Fruit fly (Drosophila melanogaster): ENCODE measurements around the gene CG31624.

Gene CG31624

DNA sequence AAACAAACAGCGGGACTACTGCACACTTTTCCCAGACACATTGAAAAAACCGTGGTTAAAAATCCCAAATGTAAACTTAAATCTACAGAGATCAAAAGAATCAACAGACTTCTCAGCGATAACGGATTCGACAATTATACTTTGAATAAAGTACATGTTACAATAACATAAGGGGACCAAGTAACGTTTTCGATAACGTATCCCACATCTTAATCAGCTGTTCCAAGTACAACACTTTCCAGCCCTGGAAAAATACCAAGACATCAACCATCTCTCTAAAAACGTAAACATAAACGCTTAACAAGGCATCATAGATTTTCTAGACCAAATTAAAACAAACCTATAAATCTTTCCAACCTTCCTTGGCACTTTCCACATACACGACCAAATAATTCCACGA, 46.3 kb downstream of the CG31624 start:
- TF ChIP-seq pros (GFP tag; optimal IDR thresholded peaks at IDR 0.05), result peak; percentile 61
- no peak for TF ChIP-seq CG3838 (GFP tag; optimal IDR thresholded peaks at IDR 0.05)
- no peak for TF ChIP-seq CG2199 (GFP tag; IDR thresholded peaks at IDR 0.05)
- TF ChIP-seq az2 (GFP tag; optimal IDR thresholded peaks at IDR 0.05), result no peak
- TF ChIP-seq CG13287 (GFP tag; IDR thresholded peaks at IDR 0.05; ENCODE audit: partially characterized antibody), result peak; percentile 62
- no peak for TF ChIP-seq CG13296 (GFP tag; optimal IDR thresholded peaks at IDR 0.05)
- no peak for TF ChIP-seq tup (GFP tag; optimal IDR thresholded peaks at IDR 0.05)
- peak; percentile 26 for TF ChIP-seq CG30020 (tag; optimal IDR thresholded peaks at IDR 0.05)
- TF ChIP-seq br (optimal IDR thresholded peaks at IDR 0.05), result no peak
- TF ChIP-seq CG8924 (tag; optimal IDR thresholded peaks at IDR 0.05), result no peak
- TF ChIP-seq pum (GFP tag; optimal IDR thresholded peaks at IDR 0.05), result no peak
- peak; percentile 25 for TF ChIP-seq CG12659 (GFP tag; optimal IDR thresholded peaks at IDR 0.05)
- TF ChIP-seq CG9727 (GFP tag; optimal IDR thresholded peaks at IDR 0.05), result no peak
- TF ChIP-seq CG15696 (tag; optimal IDR thresholded peaks at IDR 0.05), result no peak
- TF ChIP-seq Fer1 (GFP tag; optimal IDR thresholded peaks at IDR 0.05), result peak; percentile 22
- TF ChIP-seq Sry-δ (GFP tag; optimal IDR thresholded peaks at IDR 0.05), result peak; percentile 42
- peak; percentile 27 for TF ChIP-seq CG10979 (tag; optimal IDR thresholded peaks at IDR 0.05)
- no peak for TF ChIP-seq CG14710 (tag; optimal IDR thresholded peaks at IDR 0.05)
- TF ChIP-seq CG12219 (GFP tag; optimal IDR thresholded peaks at IDR 0.05), result no peak
- no peak for TF ChIP-seq CG9797 (GFP tag; optimal IDR thresholded peaks at IDR 0.05)
- no peak for TF ChIP-seq CG4282 (GFP tag; optimal IDR thresholded peaks at IDR 0.05)
- TF ChIP-seq nmo (GFP tag; optimal IDR thresholded peaks at IDR 0.05), result peak; percentile 23
- peak; percentile 94 for TF ChIP-seq CG7928 (GFP tag; optimal IDR thresholded peaks at IDR 0.05)
- TF ChIP-seq CG13894 (tag; optimal IDR thresholded peaks at IDR 0.05), result peak; percentile 80
- 0 out of 2 replicates have a peak, but pooled peaks have one; percentile 16 for TF ChIP-seq sna (GFP tag; IDR thresholded peaks at IDR 0.05; ENCODE audit: partially characterized antibody)
- TF ChIP-seq dm (GFP tag; optimal IDR thresholded peaks at IDR 0.05), result no peak
- no peak for TF ChIP-seq CG12155 (GFP tag; optimal IDR thresholded peaks at IDR 0.05)
- TF ChIP-seq Doc2 (GFP tag; IDR thresholded peaks at IDR 0.05), result no peak
- TF ChIP-seq luna (GFP tag; optimal IDR thresholded peaks at IDR 0.05), result no peak
- TF ChIP-seq Mes4 (GFP tag; optimal IDR thresholded peaks at IDR 0.05), result no peak
- TF ChIP-seq Nf-YC (tag; optimal IDR thresholded peaks at IDR 0.05), result peak; percentile 14
- peak; percentile 79 for TF ChIP-seq pzg (GFP tag; optimal IDR thresholded peaks at IDR 0.05)
- no peak for TF ChIP-seq Dfd (GFP tag; optimal IDR thresholded peaks at IDR 0.05)
- no peak for TF ChIP-seq CG1832 (GFP tag; optimal IDR thresholded peaks at IDR 0.05)
- no peak for TF ChIP-seq CG11560 (tag; IDR thresholded peaks at IDR 0.05)
- no peak for TF ChIP-seq YL-1 (GFP tag; optimal IDR thresholded peaks at IDR 0.05)
- 0 out of 3 replicates have a peak, but pooled peaks have one; percentile 34 for TF ChIP-seq row (GFP tag; IDR thresholded peaks at IDR 0.05)
- TF ChIP-seq CG12769 (tag; optimal IDR thresholded peaks at IDR 0.05), result peak; percentile 14
- TF ChIP-seq kni (GFP tag; optimal IDR thresholded peaks at IDR 0.05), result peak; percentile 37
- no peak for TF ChIP-seq CG18599 (GFP tag; optimal IDR thresholded peaks at IDR 0.05)
- peak; percentile 0 for TF ChIP-seq pfk (GFP tag; optimal IDR thresholded peaks at IDR 0.05)
- peak; percentile 66 for TF ChIP-seq E2f2 (GFP tag; IDR thresholded peaks at IDR 0.05)
- no peak for TF ChIP-seq D19B (GFP tag; optimal IDR thresholded peaks at IDR 0.05)
- no peak for TF ChIP-seq CG18262 (tag; optimal IDR thresholded peaks at IDR 0.05)
- TF ChIP-seq MBD-R2 (GFP tag; IDR thresholded peaks at IDR 0.05), result peak; percentile 86
- TF ChIP-seq CG2116 (GFP tag; optimal IDR thresholded peaks at IDR 0.05), result peak; percentile 58
- peak; percentile 78 for TF ChIP-seq Myb (GFP tag; optimal IDR thresholded peaks at IDR 0.05)
- peak; percentile 37; the same call in 1 of the 2 replicates for TF ChIP-seq Bgb (GFP tag; IDR thresholded peaks at IDR 0.05; ENCODE audit: partially characterized antibody)
- no peak for TF ChIP-seq CG2875 (GFP tag; optimal IDR thresholded peaks at IDR 0.05)
- TF ChIP-seq CG15514 (GFP tag; optimal IDR thresholded peaks at IDR 0.05), result peak; percentile 41
- TF ChIP-seq grn (GFP tag; optimal IDR thresholded peaks at IDR 0.05), result peak; percentile 12
